Worm (Caenorhabditis elegans) whole organism, L4/young adult: ENCODE data around the gene fntb-1.
A peak's percentile ranks its signal among the peaks of the same experiment; 100 is the strongest.

ENCODE experiments used
- W03F9.2 ChIP-seq: fragments of 150-350 bp; optimal IDR thresholded peaks from 2 replicates; lab custom pipeline; 2014; ENCODE audit warnings: missing biosample characterization, missing genetic modification characterization
- dao-5 ChIP-seq: sonication (generic microtip); optimal IDR thresholded peaks from 2 replicates; lab custom pipeline; 2016; ENCODE audit warnings: missing genotype, missing genetic modification characterization, moderate library complexity, missing compliant biosample characterization
- him-1 ChIP-seq: sonication (generic microtip); optimal IDR thresholded peaks from 2 replicates; lab custom pipeline; 2016; ENCODE audit warnings: missing genotype, missing genetic modification reagents, missing genetic modification characterization, missing compliant biosample characterization

fntb-1 gene

DNA sequence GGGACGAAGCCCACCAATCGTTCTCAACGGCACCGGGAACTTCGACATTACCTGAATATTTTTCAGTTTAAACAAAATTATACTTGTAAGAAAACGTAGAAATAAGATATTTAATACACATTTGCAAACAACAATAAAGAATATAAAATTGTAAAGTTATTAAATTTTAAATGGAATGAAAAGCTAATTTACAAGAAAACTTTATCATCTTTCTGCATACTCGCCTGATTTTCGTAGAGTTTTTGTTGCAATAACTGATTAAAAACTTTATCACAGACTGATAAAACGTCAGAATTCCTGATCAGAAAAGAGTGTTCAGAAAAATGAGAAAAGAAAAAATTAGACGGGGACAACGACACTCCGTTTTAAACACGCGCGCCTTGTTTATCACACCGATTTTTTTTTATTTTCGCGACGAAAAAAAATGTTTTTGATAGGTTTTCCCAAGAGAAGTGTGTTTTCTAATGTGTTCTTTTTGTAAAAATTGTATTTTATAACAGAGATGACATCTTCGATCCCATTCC lies at the start of gene fntb-1, which contains the start of gene dlat-1:
TSS of gene fntb-1 (plus strand) at position 412 of the 524 bp plus-strand sequence.
TSS of gene dlat-1 (minus strand) at position 51 of the 524 bp plus-strand sequence.
- no peak for TF ChIP-seq him-1 (tag; lab: Kevin White, UChicago)
- no peak for TF ChIP-seq W03F9.2 (tag; lab: Kevin White, UChicago)
- TF ChIP-seq dao-5 (tag; lab: Kevin White, UChicago), result no peak

DNA sequence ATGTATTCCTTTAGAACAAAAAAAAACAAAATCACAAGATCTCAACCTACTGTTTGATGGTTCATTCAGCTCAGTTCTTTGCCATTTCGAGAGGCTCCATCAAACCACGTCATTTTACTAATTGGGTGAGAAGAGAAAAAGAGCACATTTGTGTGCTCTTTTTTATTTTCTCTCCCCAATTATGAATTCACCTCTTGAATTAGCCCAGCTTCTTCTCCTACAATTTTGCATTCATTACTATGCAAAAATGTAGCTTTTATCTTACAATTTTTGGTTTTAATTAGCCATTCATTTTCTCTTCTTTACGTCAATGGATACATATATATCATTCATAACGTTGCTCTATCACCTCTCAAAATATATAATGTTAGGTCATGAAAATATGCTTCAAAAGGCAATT lies 41.8 kb upstream of the fntb-1 start:
- no peak for TF ChIP-seq W03F9.2 (tag; lab: Kevin White, UChicago)
- TF ChIP-seq dao-5 (tag; lab: Kevin White, UChicago), result no peak
- TF ChIP-seq him-1 (tag; lab: Kevin White, UChicago), result no peak

- TF ChIP-seq dao-5 (tag; lab: Kevin White, UChicago) (no peak), him-1 (tag; lab: Kevin White, UChicago) (no peak), W03F9.2 (tag; lab: Kevin White, UChicago) (no peak)
Measured at ce11 chrV:14408774-14409173, 38.7 kb upstream of the fntb-1 start, which contains the start of gene gnrr-2. Gene gnrr-2, plus strand, starts transcription at chrV:14409074.

- TF ChIP-seq him-1 (tag; lab: Kevin White, UChicago) (no peak), dao-5 (tag; lab: Kevin White, UChicago) (no peak), W03F9.2 (tag; lab: Kevin White, UChicago) (no peak)
Measured at ce11 chrV:14409905-14410304, 37.5 kb upstream of the fntb-1 start.

DNA sequence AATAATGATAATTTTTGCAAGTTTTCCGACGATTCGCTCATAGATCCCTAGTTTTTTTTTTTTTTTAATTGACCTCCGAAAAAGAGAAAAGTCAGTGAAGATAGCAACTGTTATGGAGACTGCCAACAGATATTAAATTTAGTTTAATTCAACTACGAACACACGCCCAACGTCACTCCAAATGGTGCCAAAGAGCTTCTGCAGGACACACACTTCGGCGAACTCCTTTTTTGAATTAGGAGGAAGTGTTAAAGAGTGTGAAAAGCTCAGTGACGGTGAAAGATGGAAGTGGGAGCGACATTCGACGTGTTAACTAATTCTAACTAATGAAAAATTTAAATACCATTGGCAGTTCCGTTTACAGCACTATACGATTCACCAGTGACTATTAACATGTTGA lies 35.5 kb upstream of the fntb-1 start:
- TF ChIP-seq W03F9.2 (tag; lab: Kevin White, UChicago) (no peak), him-1 (tag; lab: Kevin White, UChicago) (no peak), dao-5 (tag; lab: Kevin White, UChicago) (no peak)

DNA sequence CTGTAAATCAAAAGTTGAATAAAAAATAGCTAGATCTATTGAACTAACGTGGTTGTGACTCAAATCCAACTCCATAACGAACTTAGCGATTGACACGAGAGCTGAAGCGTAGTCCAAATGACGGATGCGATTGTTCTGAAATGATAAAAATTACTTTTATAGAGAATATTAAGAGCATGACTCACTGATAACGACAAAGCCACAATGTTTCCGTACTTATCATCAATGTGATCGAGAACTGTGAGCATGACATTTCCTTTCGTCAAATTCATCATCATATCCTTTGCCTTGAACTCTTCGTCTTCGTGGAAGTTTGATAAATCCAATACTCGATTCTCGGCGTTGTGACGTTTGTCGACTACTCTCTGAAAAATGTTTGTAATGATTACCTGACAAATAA lies 33.4 kb upstream of the fntb-1 start:
- TF ChIP-seq dao-5 (tag; lab: Kevin White, UChicago) (no peak), W03F9.2 (tag; lab: Kevin White, UChicago) (no peak), him-1 (tag; lab: Kevin White, UChicago) (no peak)

DNA sequence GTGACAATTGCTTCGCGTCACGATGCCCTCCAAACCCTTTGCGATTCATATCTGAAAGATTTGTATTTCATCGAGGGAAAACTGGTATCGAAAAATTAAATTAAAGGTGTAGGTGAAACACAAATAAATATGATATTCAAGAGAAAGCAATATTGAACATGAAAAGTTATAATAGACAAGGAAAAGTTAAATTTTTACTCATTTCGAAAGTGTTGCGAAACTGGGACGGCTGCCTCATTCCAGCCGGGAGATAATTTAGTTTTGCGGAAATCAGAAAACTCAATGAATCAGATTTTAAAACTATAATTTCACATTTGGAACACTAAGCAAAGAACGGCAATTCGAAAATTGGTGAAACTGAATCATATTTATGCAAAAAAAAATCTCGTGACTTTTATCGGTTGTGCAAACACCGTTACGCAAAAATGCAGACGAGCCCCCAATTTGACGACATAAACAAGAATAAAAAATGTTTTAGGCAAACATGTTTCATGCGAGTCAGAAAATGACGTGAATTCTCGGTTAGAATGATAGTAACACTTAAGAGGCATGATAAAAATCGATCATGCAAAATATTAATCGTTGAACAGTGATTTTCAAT lies 32.4 kb upstream of the fntb-1 start, which contains the start of the genes nxf-1 and C15H11.11:
TSS of gene nxf-1 (minus strand) at position 51 of the 601 bp plus-strand sequence.
TSS of gene C15H11.11 (plus strand) at position 536 of the 601 bp plus-strand sequence.
- TF ChIP-seq him-1 (tag; lab: Kevin White, UChicago) (no peak), W03F9.2 (tag; lab: Kevin White, UChicago) (peak; percentile 68)

ce11 chrV:14417735-14418134 lies 29.7 kb upstream of the fntb-1 start, which contains the start of the genes nxf-2 and set-31:
Gene nxf-2, minus strand, starts transcription at chrV:14417835.
Gene set-31, plus strand, starts transcription at chrV:14417903.
- TF ChIP-seq dao-5 (tag; lab: Kevin White, UChicago) (no peak), W03F9.2 (tag; lab: Kevin White, UChicago) (no peak), him-1 (tag; lab: Kevin White, UChicago) (no peak)

DNA sequence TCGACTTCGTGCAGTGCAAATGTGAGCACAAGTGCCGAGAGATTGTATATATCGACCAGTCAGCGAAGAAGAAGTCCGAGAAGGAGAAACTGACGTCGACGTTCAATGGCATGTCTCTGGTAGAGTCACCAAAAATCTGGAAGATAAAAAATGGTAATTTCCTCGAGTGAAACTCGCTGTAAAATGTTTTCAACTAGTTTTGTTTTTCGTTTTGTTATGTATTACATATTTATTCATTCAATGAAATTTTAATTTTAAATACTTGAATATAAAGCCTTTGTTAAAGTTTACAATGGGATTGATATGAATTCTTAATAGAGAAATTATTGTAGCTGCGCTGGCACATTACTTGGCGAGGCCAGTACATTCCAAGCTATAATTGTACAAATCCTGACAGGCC lies 27.6 kb upstream of the fntb-1 start:
- TF ChIP-seq him-1 (tag; lab: Kevin White, UChicago) (no peak), W03F9.2 (tag; lab: Kevin White, UChicago) (no peak), dao-5 (tag; lab: Kevin White, UChicago) (no peak)

DNA sequence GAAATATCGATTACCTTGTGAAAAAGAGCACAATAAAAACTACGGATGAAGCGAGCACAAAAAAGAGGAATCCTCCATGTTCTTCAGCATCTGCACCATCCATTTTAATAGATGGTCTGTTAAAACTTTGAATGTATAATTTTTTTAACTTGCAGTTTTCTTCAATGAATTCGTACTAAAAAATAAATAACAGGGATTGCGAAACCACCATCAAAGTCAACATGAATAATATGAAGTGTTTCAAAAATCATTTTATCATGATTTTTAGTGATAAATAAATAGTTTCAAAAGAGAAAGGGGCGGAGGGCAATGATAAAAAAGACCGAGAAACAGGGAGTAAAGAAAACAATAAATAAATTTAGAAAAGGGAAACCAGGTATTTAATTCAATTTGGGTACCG lies 26.1 kb upstream of the fntb-1 start, which contains the start of gene dhs-22:
TSS of gene dhs-22 (minus strand) at position 116 of the 400 bp plus-strand sequence.
- TF ChIP-seq him-1 (tag; lab: Kevin White, UChicago) (no peak), dao-5 (tag; lab: Kevin White, UChicago) (no peak), W03F9.2 (tag; lab: Kevin White, UChicago) (no peak)

- TF ChIP-seq W03F9.2 (tag; lab: Kevin White, UChicago) (no peak), dao-5 (tag; lab: Kevin White, UChicago) (no peak), him-1 (tag; lab: Kevin White, UChicago) (no peak)
Measured at ce11 chrV:14422317-14422716, 25.1 kb upstream of the fntb-1 start, which contains the start of gene pas-1. Gene pas-1, minus strand, starts transcription at chrV:14422618.

ce11 chrV:14423268-14423667 lies 24.2 kb upstream of the fntb-1 start, which contains the start of gene rpoa-12:
Gene rpoa-12, minus strand, starts transcription at chrV:14423304.
- no peak for TF ChIP-seq him-1 (tag; lab: Kevin White, UChicago)
- no peak for TF ChIP-seq W03F9.2 (tag; lab: Kevin White, UChicago)
- TF ChIP-seq dao-5 (tag; lab: Kevin White, UChicago), result no peak

ce11 chrV:14424958-14425492 lies 22.4 kb upstream of the fntb-1 start, which contains the start of gene rrsr-1:
Gene rrsr-1, minus strand, starts transcription at chrV:14425008.
- no peak for TF ChIP-seq him-1 (tag; lab: Kevin White, UChicago)
- no peak for TF ChIP-seq dao-5 (tag; lab: Kevin White, UChicago)
- TF ChIP-seq W03F9.2 (tag; lab: Kevin White, UChicago), result no peak
